Fruit fly (Drosophila melanogaster): ENCODE data around the gene Lcp65Ae.

Gene Lcp65Ae

dm6 chr3L:6181776-6182175 is 43.9 kb upstream of the Lcp65Ae start, which contains the start of gene CG10274:
CG10274 (minus strand) TSS chr3L:6181829.
- TF ChIP-seq br (GFP tag; optimal IDR thresholded peaks at IDR 0.05) = no peak
- TF ChIP-seq pan (optimal IDR thresholded peaks at IDR 0.05) = no peak
- no peak for TF ChIP-seq usp (GFP tag; optimal IDR thresholded peaks at IDR 0.05)
- peak in 1 of 2 experiments; percentile 80 for TF ChIP-seq foxo (GFP tag; optimal IDR thresholded peaks at IDR 0.05)
- no peak for TF ChIP-seq brk (GFP tag; optimal IDR thresholded peaks at IDR 0.05)
- no peak for TF ChIP-seq jim (GFP tag; optimal IDR thresholded peaks at IDR 0.05)
- no peak for TF ChIP-seq Mio (GFP tag; optimal IDR thresholded peaks at IDR 0.05)
- no peak for TF ChIP-seq dl (GFP tag; optimal IDR thresholded peaks at IDR 0.05; ENCODE audit: insufficient read depth in 1 of 2, partially characterized antibody in 2 of 2)
- peak; percentile 69 for TF ChIP-seq ey (GFP tag; optimal IDR thresholded peaks at IDR 0.05)
- no peak for TF ChIP-seq Jra (GFP tag; optimal IDR thresholded peaks at IDR 0.05)
- TF ChIP-seq Rel (GFP tag; optimal IDR thresholded peaks at IDR 0.05) = no peak
- no peak for TF ChIP-seq Rel (tag; optimal IDR thresholded peaks at IDR 0.05)
- no peak for TF ChIP-seq sage (GFP tag; optimal IDR thresholded peaks at IDR 0.05)
- no peak for TF ChIP-seq tai (GFP tag; optimal IDR thresholded peaks at IDR 0.05)
- TF ChIP-seq dsf (GFP tag; optimal IDR thresholded peaks at IDR 0.05; ENCODE audit: borderline replicate concordance) = no peak
- no peak for TF ChIP-seq N (GFP tag; optimal IDR thresholded peaks at IDR 0.05)
- no peak for TF ChIP-seq dmrt93B (GFP tag; optimal IDR thresholded peaks at IDR 0.05)
- no peak for TF ChIP-seq h (GFP tag; optimal IDR thresholded peaks at IDR 0.05)
- TF ChIP-seq HLH106 (tag; optimal IDR thresholded peaks at IDR 0.05) = peak; percentile 86
- TF ChIP-seq lola (GFP tag; optimal IDR thresholded peaks at IDR 0.05) = no peak
- TF ChIP-seq psq (GFP tag; optimal IDR thresholded peaks at IDR 0.05) = peak; percentile 64
- peak; percentile 70 for TF ChIP-seq sv (GFP tag; optimal IDR thresholded peaks at IDR 0.05)
- TF ChIP-seq CrebA (GFP tag; optimal IDR thresholded peaks at IDR 0.05; ENCODE audit: borderline replicate concordance) = no peak
- no peak for TF ChIP-seq rgr (GFP tag; optimal IDR thresholded peaks at IDR 0.05)
- no peak for TF ChIP-seq Dfd (GFP tag; optimal IDR thresholded peaks at IDR 0.05)
- TF ChIP-seq CG32264 (GFP tag; optimal IDR thresholded peaks at IDR 0.05) = no peak
- peak; percentile 99 for TF ChIP-seq Myc (optimal IDR thresholded peaks at IDR 0.05)
- peak; percentile 94 for TF ChIP-seq woc (GFP tag; optimal IDR thresholded peaks at IDR 0.05)
- TF ChIP-seq Vsx2 (GFP tag; optimal IDR thresholded peaks at IDR 0.05; ENCODE audit: partially characterized antibody) = no peak
- peak; percentile 78 for TF ChIP-seq CG9705 (GFP tag; optimal IDR thresholded peaks at IDR 0.05)
- peak; percentile 67 for TF ChIP-seq OdsH (GFP tag; optimal IDR thresholded peaks at IDR 0.05)
- TF ChIP-seq Hr78 (GFP tag; optimal IDR thresholded peaks at IDR 0.05) = no peak
- no peak for TF ChIP-seq Dif (GFP tag; optimal IDR thresholded peaks at IDR 0.05; ENCODE audit: partially characterized antibody)
- peak; percentile 43 for TF ChIP-seq GATAd (GFP tag; optimal IDR thresholded peaks at IDR 0.05)
- TF ChIP-seq Hr83 (GFP tag; optimal IDR thresholded peaks at IDR 0.05; ENCODE audit: poor library complexity, severe bottlenecking) = no peak
- no peak for TF ChIP-seq fru (GFP tag; optimal IDR thresholded peaks at IDR 0.05)

dm6 chr3L:6173826-6174255 is 35.9 kb upstream of the Lcp65Ae start, which contains the start of the genes fmt and CG7376:
fmt (minus strand) TSS chr3L:6173880.
CG7376 (plus strand) TSS chr3L:6174248.
- TF ChIP-seq Sp1 (GFP tag; optimal IDR thresholded peaks at IDR 0.05) = no peak
- peak; percentile 6 for TF ChIP-seq sv (GFP tag; optimal IDR thresholded peaks at IDR 0.05)
- no peak for TF ChIP-seq sage (GFP tag; optimal IDR thresholded peaks at IDR 0.05)
- TF ChIP-seq Hr78 (GFP tag; optimal IDR thresholded peaks at IDR 0.05) = no peak
- no peak for TF ChIP-seq Abd-B (GFP tag; optimal IDR thresholded peaks at IDR 0.05)
- no peak for TF ChIP-seq Dfd (GFP tag; optimal IDR thresholded peaks at IDR 0.05)
- peak; percentile 37 for TF ChIP-seq OdsH (GFP tag; optimal IDR thresholded peaks at IDR 0.05)
- TF ChIP-seq psq (GFP tag; optimal IDR thresholded peaks at IDR 0.05) = no peak
- no peak for TF ChIP-seq br (GFP tag; optimal IDR thresholded peaks at IDR 0.05)
- no peak for TF ChIP-seq CG9705 (GFP tag; optimal IDR thresholded peaks at IDR 0.05)

DNA sequence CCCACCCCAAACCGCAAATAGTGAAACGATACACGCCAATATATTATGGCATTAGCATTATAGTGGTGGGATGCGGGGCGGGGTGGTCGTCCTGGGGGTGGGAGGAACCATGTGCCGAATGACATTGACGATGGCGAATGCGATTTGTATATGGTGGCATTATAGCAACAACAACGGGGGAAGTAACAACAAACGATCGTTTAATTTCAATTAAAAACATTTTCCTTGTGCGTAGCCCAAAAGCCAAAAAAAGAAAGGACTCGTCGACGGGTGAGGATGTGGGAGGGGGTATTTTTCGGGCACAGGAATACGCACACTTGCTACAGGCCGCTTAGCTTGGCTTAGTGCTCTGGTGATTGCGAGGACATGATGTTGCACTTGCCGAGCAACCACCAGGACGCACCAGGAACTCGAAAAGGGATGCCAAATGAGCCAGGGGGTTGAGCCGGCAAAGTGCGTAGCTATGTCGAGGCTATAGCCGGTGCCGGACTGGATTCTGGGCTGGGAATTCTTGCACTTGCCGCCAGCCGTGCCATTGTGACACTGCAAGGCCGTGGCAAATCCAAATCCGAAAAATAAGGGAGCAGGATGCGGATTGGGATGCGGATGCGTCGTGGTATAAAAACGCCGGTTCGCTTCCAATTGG is 24.7 kb upstream of the Lcp65Ae start, which contains the start of gene Prdm13:
Prdm13 (plus strand) TSS at position 645 of the 646 bp plus-strand sequence.
- no peak for TF ChIP-seq dl (GFP tag; optimal IDR thresholded peaks at IDR 0.05; ENCODE audit: insufficient read depth in 1 of 2, partially characterized antibody in 2 of 2)

Data from whole organism, wandering third instar larva.